Fruit fly (Drosophila melanogaster) whole organism: ENCODE results near the gene ppk20.

ENCODE experiments used
- Dll ChIP-seq: fragments of >200 bp; optimal IDR thresholded peaks from 2 replicates; lab custom pipeline; 2017
- pan ChIP-seq: fragments of >200 bp; optimal IDR thresholded peaks from 2 replicates; lab custom pipeline; 2017
- psq ChIP-seq: fragments of >200 bp; optimal IDR thresholded peaks from 2 replicates; lab custom pipeline; 2017
- usp ChIP-seq: fragments of >200 bp; optimal IDR thresholded peaks from 2 replicates; lab custom pipeline; 2017; ENCODE audit warnings: missing biosample characterization, missing genetic modification characterization, mixed read lengths

- TF ChIP-seq psq (lab: Kevin White, UChicago) (no peak), pan (lab: Kevin White, UChicago) (no peak), Dll (lab: Kevin White, UChicago) (no peak), usp (GFP tag; lab: Kevin White, UChicago) (no peak)
Observed at dm6 chr3R:29695744-29696143, 27.1 kb upstream of the ppk20 start.
